Fruit fly (Drosophila melanogaster): Measurements from ENCODE around the gene CG2258.

The CG2258 gene

DNA sequence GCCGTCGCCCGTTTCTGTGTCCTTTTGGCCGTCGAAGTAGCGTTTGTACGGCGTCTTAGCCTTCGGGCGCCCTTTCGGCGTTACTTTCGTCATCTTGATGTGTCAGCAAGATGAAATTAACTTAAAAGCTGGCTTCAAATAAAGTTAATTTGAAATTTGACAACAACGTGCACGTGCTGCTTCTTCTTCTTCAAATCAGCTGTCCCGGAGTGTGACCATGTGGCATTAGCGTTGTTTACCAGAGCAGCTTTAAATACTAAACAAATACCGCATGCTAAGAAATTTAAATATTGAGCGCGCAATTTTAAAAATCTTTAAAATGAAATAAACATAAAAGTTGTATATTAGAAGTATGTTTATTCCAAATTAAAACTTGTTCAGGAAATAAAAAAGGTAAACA lies 19.0 kb upstream of the CG2258 start, which contains the start of gene CG2260 (continued):
- TF ChIP-seq crp (GFP tag; optimal IDR thresholded peaks at IDR 0.05) (peak; percentile 41 to 91), vvl (GFP tag; IDR thresholded peaks at IDR 0.05) (peak; percentile 85), tio (GFP tag; optimal IDR thresholded peaks at IDR 0.05) (no peak), Dip2 (GFP tag; IDR thresholded peaks at IDR 0.05) (no peak), CG7928 (GFP tag; optimal IDR thresholded peaks at IDR 0.05) (no peak), cwo (GFP tag; optimal IDR thresholded peaks at IDR 0.05) (peak; percentile 49), Dp (GFP tag; optimal IDR thresholded peaks at IDR 0.05) (peak; percentile 92), Myb (GFP tag; optimal IDR thresholded peaks at IDR 0.05) (peak; percentile 19), CG10431 (GFP tag; optimal IDR thresholded peaks at IDR 0.05) (no peak), onecut (GFP tag; IDR thresholded peaks at IDR 0.05) (no peak), CG4707 (GFP tag; optimal IDR thresholded peaks at IDR 0.05) (no peak), BEAF-32 (GFP tag; optimal IDR thresholded peaks at IDR 0.05) (peak; percentile 43), CG1603 (tag; optimal IDR thresholded peaks at IDR 0.05) (peak; percentile 31), YL-1 (GFP tag; optimal IDR thresholded peaks at IDR 0.05) (peak; percentile 6), dimm (GFP tag; IDR thresholded peaks at IDR 0.05) (no peak), sug (tag; optimal IDR thresholded peaks at IDR 0.05) (no peak), CG14050 (GFP tag; IDR thresholded peaks at IDR 0.05) (no peak), unpg (GFP tag; optimal IDR thresholded peaks at IDR 0.05) (no peak), CG17186 (GFP tag; optimal IDR thresholded peaks at IDR 0.05) (no peak), en (GFP tag; optimal IDR thresholded peaks at IDR 0.05) (no peak), lola (GFP tag; optimal IDR thresholded peaks at IDR 0.05) (no peak), CG10366 (GFP tag; IDR thresholded peaks at IDR 0.05) (no peak), CG13287 (GFP tag; IDR thresholded peaks at IDR 0.05; ENCODE audit: partially characterized antibody) (peak; percentile 27; the same call in 1 of the 2 replicates), CG33557 (GFP tag; optimal IDR thresholded peaks at IDR 0.05) (no peak), Vsx1 (GFP tag; optimal IDR thresholded peaks at IDR 0.05) (no peak), unc-4 (GFP tag; IDR thresholded peaks at IDR 0.05; ENCODE audit: partially characterized antibody) (peak; percentile 40), HLH54F (GFP tag; optimal IDR thresholded peaks at IDR 0.05) (no peak), stwl (tag; optimal IDR thresholded peaks at IDR 0.05) (peak; percentile 52), CG17385 (GFP tag; optimal IDR thresholded peaks at IDR 0.05) (peak; percentile 95), CG17328 (GFP tag; IDR thresholded peaks at IDR 0.05) (no peak), CG17359 (tag; optimal IDR thresholded peaks at IDR 0.05) (no peak), E2f1 (GFP tag; IDR thresholded peaks at IDR 0.05) (no peak), BtbVII (GFP tag; optimal IDR thresholded peaks at IDR 0.05) (no peak), CG14710 (tag; optimal IDR thresholded peaks at IDR 0.05) (peak; percentile 18), CG2116 (GFP tag; optimal IDR thresholded peaks at IDR 0.05) (peak; percentile 68), CG10267 (tag; optimal IDR thresholded peaks at IDR 0.05) (peak; percentile 13), Abd-B (GFP tag; optimal IDR thresholded peaks at IDR 0.05) (no peak), mirr (GFP tag; optimal IDR thresholded peaks at IDR 0.05) (no peak), CG15601 (tag; optimal IDR thresholded peaks at IDR 0.05) (no peak), CrebB (tag; optimal IDR thresholded peaks at IDR 0.05) (no peak), CG11456 (GFP tag; IDR thresholded peaks at IDR 0.05) (no peak), scrt (GFP tag; optimal IDR thresholded peaks at IDR 0.05) (peak; percentile 20), CG18011 (GFP tag; optimal IDR thresholded peaks at IDR 0.05) (no peak), sc (optimal IDR thresholded peaks at IDR 0.05) (no peak), sc (GFP tag; optimal IDR thresholded peaks at IDR 0.05) (no peak), CG7556 (GFP tag; optimal IDR thresholded peaks at IDR 0.05) (no peak), rib (GFP tag; IDR thresholded peaks at IDR 0.05) (no peak)

All from whole organism, embryonic.